Worm (Caenorhabditis elegans) whole organism, L1 larva: ENCODE measurements around the gene T25B9.4.

ENCODE experiments used
- F16B12.6 ChIP-seq: fragments of 150-350 bp; optimal IDR thresholded peaks from 2 replicates; lab custom pipeline; 2014; ENCODE audit warnings: missing biosample characterization, missing genetic modification characterization
- Y116A8C.19 ChIP-seq: sonication (generic microtip); optimal IDR thresholded peaks from 2 replicates; lab custom pipeline; 2016; ENCODE audit warnings: missing compliant biosample characterization, missing genetic modification characterization, borderline replicate concordance
- ceh-8 ChIP-seq: fragments of 200-800 bp; sonication (Bioruptor generic); optimal IDR thresholded peaks from 2 replicates; lab custom pipeline; 2018; ENCODE audit warnings: mild to moderate bottlenecking, missing genetic modification characterization, moderate library complexity, missing compliant biosample characterization
- ceh-88 ChIP-seq: fragments of 200-800 bp; sonication (Bioruptor generic); IDR thresholded peaks from 2 replicates; pipeline ENCODE4 v1.3.6; 2022; ENCODE audit warnings: missing genetic modification characterization, missing compliant biosample characterization
- ceh-90 ChIP-seq: sonication (generic microtip); optimal IDR thresholded peaks from 2 replicates; lab custom pipeline; 2016; ENCODE audit warnings: missing genetic modification characterization, missing compliant biosample characterization
- dpl-1 ChIP-seq, 3 experiments: fragments of 150-350 bp in 2 of 3; sonication (generic microtip) in 1 of 3; optimal IDR thresholded peaks; 2 replicates each; lab custom pipeline; 2014 to 2017; ENCODE audit warnings: missing biosample characterization in 3 of 3, missing genetic modification characterization in 3 of 3, missing genetic modification reagents in 3 of 3
- efl-1 ChIP-seq, 4 experiments: fragments of 150-350 bp; optimal IDR thresholded peaks in 3 of 4; peaks in 1 of 4; 1 replicate in 1 of 4; 2 replicates in 3 of 4; lab custom pipeline; 2014; ENCODE audit warnings: missing biosample characterization in 2 of 4, missing genetic modification characterization in 2 of 4, missing genetic modification reagents in 2 of 4
- egl-13 ChIP-seq: sonication (generic microtip); optimal IDR thresholded peaks from 2 replicates; lab custom pipeline; 2016; ENCODE audit warnings: missing genotype, missing genetic modification reagents, missing genetic modification characterization, missing compliant biosample characterization
- egl-27 ChIP-seq, 2 experiments: fragments of 150-350 bp in 1 of 2; sonication (generic microtip); optimal IDR thresholded peaks; 3 replicates each; lab custom pipeline; 2017 to 2018; ENCODE audit warnings: missing biosample characterization in 2 of 2, missing genetic modification characterization in 2 of 2, missing genetic modification reagents in 2 of 2
- elt-2 ChIP-seq: sonication (generic microtip); optimal IDR thresholded peaks from 2 replicates; lab custom pipeline; 2016; ENCODE audit warnings: missing genetic modification characterization, mild to moderate bottlenecking, inconsistent platforms, missing compliant biosample characterization, missing genetic modification reagents
- fkh-10 ChIP-seq: sonication (generic microtip); optimal IDR thresholded peaks from 2 replicates; lab custom pipeline; 2017; ENCODE audit warnings: missing biosample characterization, missing genetic modification reagents, missing genetic modification characterization
- fkh-8 ChIP-seq: sonication (generic microtip); optimal IDR thresholded peaks from 2 replicates; lab custom pipeline; 2016; ENCODE audit warnings: mild to moderate bottlenecking, missing genetic modification characterization, missing compliant biosample characterization
- grh-1 ChIP-seq: fragments of 200-800 bp; sonication (Bioruptor generic); IDR thresholded peaks from 2 replicates; pipeline ENCODE4 v1.3.6; 2022; ENCODE audit warnings: missing genetic modification reagents, missing genetic modification characterization, missing compliant biosample characterization
- hlh-17 ChIP-seq: fragments of 200-800 bp; sonication (Bioruptor generic); optimal IDR thresholded peaks from 2 replicates; lab custom pipeline; 2018; ENCODE audit warnings: missing genetic modification characterization, mild to moderate bottlenecking, missing compliant biosample characterization, moderate library complexity, borderline replicate concordance
- hlh-4 ChIP-seq: sonication (generic microtip); optimal IDR thresholded peaks from 2 replicates; lab custom pipeline; 2016; ENCODE audit warnings: mild to moderate bottlenecking, missing genetic modification characterization, missing compliant biosample characterization
- hpl-2 ChIP-seq: fragments of 150-350 bp; optimal IDR thresholded peaks from 2 replicates; lab custom pipeline; 2014; ENCODE audit warnings: missing biosample characterization, missing genetic modification reagents, missing genetic modification characterization
- irx-1 ChIP-seq: sonication (generic microtip); optimal IDR thresholded peaks from 2 replicates; lab custom pipeline; 2016; ENCODE audit warnings: missing genetic modification characterization, missing compliant biosample characterization
- lin-35 ChIP-seq, 2 experiments: fragments of 150-350 bp; optimal IDR thresholded peaks; 2 replicates each; lab custom pipeline; 2014; ENCODE audit warnings: missing biosample characterization in 2 of 2, missing genetic modification characterization in 2 of 2, missing genetic modification reagents in 2 of 2
- lir-3 ChIP-seq: sonication (generic microtip); optimal IDR thresholded peaks from 2 replicates; lab custom pipeline; 2016; ENCODE audit warnings: mild to moderate bottlenecking, missing genetic modification characterization, moderate library complexity, missing compliant biosample characterization; ENCODE audit not compliant: poor library complexity
- mef-2 ChIP-seq: fragments of 150-350 bp; optimal IDR thresholded peaks from 2 replicates; lab custom pipeline; 2014; ENCODE audit warnings: missing biosample characterization, missing genetic modification characterization
- mep-1 ChIP-seq: fragments of 150-350 bp; optimal IDR thresholded peaks from 2 replicates; lab custom pipeline; 2014; ENCODE audit warnings: missing biosample characterization, missing genetic modification characterization
- nhr-11 ChIP-seq: fragments of 150-350 bp; optimal IDR thresholded peaks from 2 replicates; lab custom pipeline; 2014; ENCODE audit warnings: missing biosample characterization, missing genetic modification characterization
- nhr-20 ChIP-seq: sonication (generic microtip); optimal IDR thresholded peaks from 2 replicates; lab custom pipeline; 2016; ENCODE audit warnings: mild to moderate bottlenecking, missing genetic modification characterization, missing compliant biosample characterization
- nhr-47 ChIP-seq: sonication (generic microtip); optimal IDR thresholded peaks from 2 replicates; lab custom pipeline; 2016; ENCODE audit warnings: mild to moderate bottlenecking, missing genetic modification characterization, moderate library complexity, missing compliant biosample characterization
- nhr-77 ChIP-seq: fragments of 150-350 bp; optimal IDR thresholded peaks from 2 replicates; lab custom pipeline; 2014; ENCODE audit warnings: missing biosample characterization, missing genetic modification characterization
- nhr-85 ChIP-seq: sonication (generic microtip); peaks from one replicate; lab custom pipeline; 2016; ENCODE audit warnings: missing genetic modification characterization, inconsistent platforms, missing compliant biosample characterization
- nhr-90 ChIP-seq: sonication (generic microtip); optimal IDR thresholded peaks from 2 replicates; lab custom pipeline; 2016; ENCODE audit warnings: mild to moderate bottlenecking, missing genetic modification characterization, missing compliant biosample characterization; ENCODE audit not compliant: poor library complexity
- pqm-1 ChIP-seq: sonication (generic microtip); optimal IDR thresholded peaks from 3 replicates; lab custom pipeline; 2017; ENCODE audit warnings: missing biosample characterization, missing genetic modification characterization
- rnt-1 ChIP-seq: sonication (generic microtip); optimal IDR thresholded peaks from 2 replicates; lab custom pipeline; 2016; ENCODE audit warnings: mild to moderate bottlenecking, missing genetic modification characterization, moderate library complexity, missing compliant biosample characterization
- snpc-4 ChIP-seq: fragments of 150-350 bp; optimal IDR thresholded peaks from 2 replicates; lab custom pipeline; 2014; ENCODE audit warnings: missing biosample characterization, missing genetic modification characterization
- swsn-7 ChIP-seq: sonication (generic microtip); optimal IDR thresholded peaks from 2 replicates; lab custom pipeline; 2016; ENCODE audit warnings: missing genetic modification characterization, missing compliant biosample characterization
- tbx-2 ChIP-seq: sonication (generic microtip); optimal IDR thresholded peaks from 2 replicates; lab custom pipeline; 2016; ENCODE audit warnings: missing genetic modification characterization, missing compliant biosample characterization
- tlp-1 ChIP-seq: fragments of 150-350 bp; optimal IDR thresholded peaks from 2 replicates; lab custom pipeline; 2014; ENCODE audit warnings: missing biosample characterization, missing genetic modification characterization
- unc-30 ChIP-seq: sonication (generic microtip); optimal IDR thresholded peaks from 2 replicates; lab custom pipeline; 2017; ENCODE audit warnings: missing biosample characterization, missing genetic modification characterization
- unc-62 ChIP-seq: fragments of 150-350 bp; optimal IDR thresholded peaks from 2 replicates; lab custom pipeline; 2014; ENCODE audit warnings: missing biosample characterization, missing genetic modification reagents, missing genetic modification characterization
- unc-98 ChIP-seq: fragments of 200-800 bp; sonication (Bioruptor generic); IDR thresholded peaks from 2 replicates; pipeline ENCODE4 v1.3.6; 2022; ENCODE audit warnings: missing genetic modification characterization, missing compliant biosample characterization
- xbp-1 ChIP-seq: sonication (generic microtip); optimal IDR thresholded peaks from 2 replicates; lab custom pipeline; 2016; ENCODE audit warnings: missing genetic modification characterization, missing compliant biosample characterization
- zag-1 ChIP-seq: fragments of 150-350 bp; optimal IDR thresholded peaks from 2 replicates; lab custom pipeline; 2014; ENCODE audit warnings: missing biosample characterization, missing genetic modification characterization

The T25B9.4 gene

DNA sequence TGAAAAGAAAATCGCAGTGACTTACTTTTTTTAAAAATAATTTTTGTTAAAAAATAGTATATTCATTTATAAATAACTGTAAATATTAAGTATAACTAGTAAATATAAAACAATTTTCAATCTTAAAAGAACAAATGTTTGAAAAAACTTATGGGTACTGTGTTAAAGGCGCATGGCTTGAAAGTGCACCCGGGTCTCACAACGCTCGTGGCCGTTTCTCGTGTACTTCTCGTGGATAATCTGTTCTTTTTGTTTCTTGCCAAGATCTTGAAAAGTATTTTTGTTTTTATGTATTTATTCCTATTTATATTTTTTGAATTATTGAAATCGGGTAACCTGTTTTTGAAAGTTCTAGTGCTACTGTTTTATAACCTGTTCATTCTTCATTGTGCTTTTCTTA, 8.6 kb upstream of the T25B9.4 start:
- TF ChIP-seq fkh-8: no peak
- TF ChIP-seq efl-1 (optimal IDR thresholded peaks at IDR 0.05; lab: Kevin White, UChicago): no peak
- peak in 1 of 2 experiments; percentile 4 for TF ChIP-seq efl-1 (GFP tag; optimal IDR thresholded peaks at IDR 0.05 in 1 of 2; lab: Kevin White, UChicago)

DNA sequence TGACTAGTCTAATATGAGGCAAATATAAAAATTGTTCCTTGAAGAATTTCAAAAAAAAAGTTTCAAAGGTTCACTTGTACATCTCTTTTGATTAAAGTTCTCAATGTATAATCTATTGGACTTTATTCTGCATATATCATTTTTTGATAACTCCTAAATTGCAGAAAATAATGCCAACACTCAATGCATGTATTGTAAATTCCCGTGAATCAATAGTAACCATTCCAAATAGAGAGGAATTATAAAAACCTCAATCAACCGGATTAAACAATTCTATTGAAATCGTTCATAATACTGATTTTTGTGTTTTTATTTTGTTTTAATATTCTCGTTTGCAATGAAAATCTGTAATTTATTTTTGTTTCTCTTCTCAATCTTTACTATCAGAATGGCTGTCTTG, 7.5 kb upstream of the T25B9.4 start, which contains the start of gene T25B9.12:
Gene T25B9.12, plus strand, starts transcription at position 301 of the 400 bp plus-strand sequence.
- TF ChIP-seq unc-30: no peak

DNA sequence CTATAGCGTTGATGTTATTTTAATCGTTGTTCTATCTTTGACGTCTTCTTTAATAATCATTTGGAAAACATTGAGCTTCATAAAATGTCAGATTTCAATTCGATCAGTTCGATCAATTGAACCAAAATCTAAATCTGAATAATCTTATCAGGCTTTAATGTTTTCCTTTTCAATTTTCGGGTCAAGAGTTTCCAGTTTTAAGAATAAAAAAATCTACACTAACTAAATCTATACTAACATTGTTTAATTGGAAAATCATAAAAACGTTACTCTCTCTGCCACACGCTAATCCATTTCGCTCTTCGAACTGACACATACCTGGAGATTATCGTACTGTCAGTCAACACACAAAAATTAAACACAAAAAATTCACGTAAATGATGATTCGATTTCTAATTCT, 6.7 kb upstream of the T25B9.4 start, which contains the start of gene T25B9.11:
Gene T25B9.11, plus strand, starts transcription at position 301 of the 400 bp plus-strand sequence.
- TF ChIP-seq ceh-90 (tag; lab: Kevin White, UChicago) (no peak), mef-2 (tag; lab: Kevin White, UChicago) (no peak), fkh-10 (no peak), nhr-90 (tag; lab: Kevin White, UChicago) (no peak), grh-1 (GFP tag; lab: Robert Waterston, UW) (no peak), nhr-85 (tag; lab: Kevin White, UChicago) (no peak), nhr-47 (tag; lab: Kevin White, UChicago) (no peak), dpl-1 (GFP tag; optimal IDR thresholded peaks at IDR 0.05; lab: Kevin White, UChicago) (no peak), tlp-1 (no peak), hlh-17 (GFP tag; lab: Kevin White, UChicago) (no peak), snpc-4 (tag; lab: Kevin White, UChicago) (no peak), hlh-4 (tag; lab: Kevin White, UChicago) (no peak), nhr-11 (tag; lab: Kevin White, UChicago) (no peak)

DNA sequence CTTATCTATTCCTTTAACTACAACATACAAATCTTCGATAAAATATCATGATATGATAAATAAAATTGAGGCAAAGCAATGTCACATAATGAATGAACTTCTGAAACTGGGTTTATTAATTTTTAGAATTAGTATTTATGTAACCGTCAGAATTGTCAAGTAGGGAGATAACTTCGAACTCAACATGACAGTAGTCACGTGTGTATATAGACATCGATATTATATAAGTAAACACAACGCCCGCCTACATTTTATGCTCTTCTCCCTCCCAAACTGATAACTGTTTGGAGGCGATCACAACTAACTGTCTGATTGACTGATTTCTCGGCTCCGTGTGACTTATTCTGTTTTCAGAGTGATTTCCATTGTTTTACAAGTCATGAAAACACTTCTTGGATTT, 3.8 kb upstream of the T25B9.4 start, which contains the start of gene ugt-54:
Gene ugt-54, plus strand, starts transcription at position 355 of the 400 bp plus-strand sequence.
- TF ChIP-seq lin-35 (GFP tag; optimal IDR thresholded peaks at IDR 0.05; lab: Kevin White, UChicago) (peak in 1 of 2 experiments; percentile 0), elt-2 (tag; lab: Kevin White, UChicago) (peak; percentile 46), nhr-90 (tag; lab: Kevin White, UChicago) (peak; percentile 15), unc-62 (no peak), tbx-2 (tag; lab: Kevin White, UChicago) (no peak), pqm-1 (no peak), ceh-88 (GFP tag; lab: Robert Waterston, UW) (no peak), xbp-1 (tag; lab: Kevin White, UChicago) (no peak), ceh-8 (GFP tag; lab: Kevin White, UChicago) (no peak), nhr-77 (no peak), fkh-10 (no peak)

DNA sequence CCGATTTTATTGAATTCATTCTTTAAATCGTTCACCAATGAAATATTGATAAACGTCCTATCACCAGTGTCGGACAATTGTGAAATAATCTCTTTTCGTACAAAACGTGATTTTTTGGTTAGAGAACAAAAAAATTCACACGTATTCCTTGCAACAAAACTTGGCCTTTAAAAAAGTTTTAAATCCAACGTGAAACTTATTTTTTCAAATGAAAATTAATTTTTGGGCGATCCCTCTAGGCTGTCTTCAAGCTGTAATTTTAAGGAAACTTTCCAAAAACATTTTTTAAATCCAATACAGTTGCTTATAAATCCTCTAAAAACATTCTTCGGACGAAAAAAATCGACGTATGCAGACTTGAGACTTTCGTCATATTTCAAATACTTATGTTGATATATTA, 2.8 kb downstream of the T25B9.4 start, which contains the start of gene T25B9.5:
Gene T25B9.5, minus strand, starts transcription at position 101 of the 400 bp plus-strand sequence.
- no peak for TF ChIP-seq nhr-20 (tag; lab: Kevin White, UChicago)
- no peak for TF ChIP-seq Y116A8C.19 (tag; lab: Kevin White, UChicago)
- TF ChIP-seq egl-13 (tag; lab: Kevin White, UChicago): no peak
- TF ChIP-seq egl-27 (tag; optimal IDR thresholded peaks at IDR 0.05; lab: Kevin White, UChicago): no peak
- no peak for TF ChIP-seq lir-3 (tag; lab: Kevin White, UChicago)
- TF ChIP-seq tlp-1: no peak
- no peak for TF ChIP-seq unc-98 (GFP tag; lab: Robert Waterston, UW)
- TF ChIP-seq F16B12.6 (tag; lab: Kevin White, UChicago): no peak
- TF ChIP-seq rnt-1 (tag; lab: Kevin White, UChicago): no peak
- TF ChIP-seq zag-1: no peak
- TF ChIP-seq nhr-85 (tag; lab: Kevin White, UChicago): no peak
- TF ChIP-seq irx-1 (tag; lab: Kevin White, UChicago): no peak
- no peak for TF ChIP-seq ceh-88 (GFP tag; lab: Robert Waterston, UW)
- TF ChIP-seq mep-1 (tag; lab: Kevin White, UChicago): no peak
- no peak for TF ChIP-seq hpl-2 (GFP tag; lab: Kevin White, UChicago)
- no peak for TF ChIP-seq swsn-7
